Worm (Caenorhabditis elegans) whole organism, young adult: Measurements from ENCODE around the gene srg-58.

Experiments
- T07F8.4 ChIP-seq: sonication (generic microtip); optimal IDR thresholded peaks from 2 replicates; lab custom pipeline; 2016; ENCODE audit warnings: mild to moderate bottlenecking, missing genetic modification characterization, moderate library complexity, missing compliant biosample characterization
- Y67H2A.10 ChIP-seq: fragments of 200-800 bp; sonication (Bioruptor generic); conservative IDR thresholded peaks from 2 replicates; pipeline ENCODE4 v1.3.6; 2022; ENCODE audit warnings: missing genetic modification reagents, missing genetic modification characterization, missing compliant biosample characterization
- hsf-1 ChIP-seq: fragments of 200-800 bp; sonication (Bioruptor generic); IDR thresholded peaks from 2 replicates; pipeline ENCODE4 v1.3.6; 2022; ENCODE audit warnings: missing genetic modification reagents, missing genetic modification characterization, missing compliant biosample characterization

DNA sequence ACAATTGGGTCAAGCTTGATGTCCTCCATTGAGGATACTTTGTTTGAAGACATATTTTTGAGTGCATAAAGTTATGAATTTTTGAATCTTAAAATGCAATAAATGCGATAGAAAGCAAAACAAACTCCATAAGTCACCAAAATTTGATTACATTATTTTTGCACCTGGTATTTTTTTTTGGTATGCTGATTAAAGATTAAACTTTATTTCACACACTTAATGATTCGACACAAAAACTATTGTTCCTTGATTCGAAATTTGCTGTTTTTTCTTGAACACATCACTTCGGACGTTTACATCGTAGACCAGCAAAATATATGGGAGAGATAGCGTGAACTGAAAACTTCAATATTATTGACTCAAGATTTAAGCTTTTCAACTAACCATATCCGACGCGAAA lies 19.1 kb downstream of the srg-58 start, which contains the start of gene srg-61:
- no peak for TF ChIP-seq Y67H2A.10
- no peak for TF ChIP-seq T07F8.4 (tag; lab: Kevin White, UChicago)
- TF ChIP-seq hsf-1 = no peak
